Fruit fly (Drosophila melanogaster) Kc167 (cell line): ENCODE results near the gene SMSr.

Source experiments
- Myc ChIP-seq: fragments of >200 bp; optimal IDR thresholded peaks from 2 replicates; lab custom pipeline; 2017; ENCODE audit warnings: missing external identifiers
- insv ChIP-seq: fragments of >200 bp; optimal IDR thresholded peaks from 3 replicates; lab custom pipeline; 2018; ENCODE audit warnings: missing external identifiers
- psq ChIP-seq: fragments of >200 bp; optimal IDR thresholded peaks from 2 replicates; lab custom pipeline; 2017; ENCODE audit warnings: missing external identifiers

dm6 chr3L:7361095-7361522 is 20.2 kb downstream of the SMSr start:
- no peak for TF ChIP-seq insv
- TF ChIP-seq psq (lab: Kevin White, UChicago): no peak
- TF ChIP-seq Myc (lab: Kevin White, UChicago): no peak
